Worm (Caenorhabditis elegans) whole organism, late embryonic: ENCODE results near the gene tpra-1.
A peak's percentile ranks its signal among the peaks of the same experiment; 100 is the strongest.

Experiments
- C08G9.2 ChIP-seq: sonication (generic microtip); optimal IDR thresholded peaks from 2 replicates; lab custom pipeline; 2016; ENCODE audit warnings: mild to moderate bottlenecking, missing genetic modification characterization, moderate library complexity, missing compliant biosample characterization
- K09A11.1 ChIP-seq: sonication (generic microtip); optimal IDR thresholded peaks from 2 replicates; lab custom pipeline; 2017; ENCODE audit warnings: antibody characterized with exemption, mild to moderate bottlenecking, missing genetic modification characterization, missing compliant biosample characterization; ENCODE audit not compliant: insufficient read depth
- T23F11.4 ChIP-seq: fragments of 200-800 bp; sonication (Bioruptor generic); optimal IDR thresholded peaks from 2 replicates; lab custom pipeline; 2018; ENCODE audit warnings: mild to moderate bottlenecking, missing genetic modification characterization, missing compliant biosample characterization
- Y22D7AL.16 ChIP-seq: sonication (generic microtip); optimal IDR thresholded peaks from 2 replicates; lab custom pipeline; 2016; ENCODE audit warnings: missing genetic modification characterization, missing compliant biosample characterization
- ahr-1 ChIP-seq: sonication (generic microtip); optimal IDR thresholded peaks from 2 replicates; lab custom pipeline; 2016; ENCODE audit warnings: missing genetic modification characterization, missing compliant biosample characterization
- ceh-18 ChIP-seq: sonication (generic microtip); optimal IDR thresholded peaks from 2 replicates; lab custom pipeline; 2016; ENCODE audit warnings: missing genetic modification characterization, missing compliant biosample characterization
- ceh-19 ChIP-seq: fragments of 200-800 bp; sonication (Bioruptor generic); optimal IDR thresholded peaks from 2 replicates; lab custom pipeline; 2018; ENCODE audit warnings: mild to moderate bottlenecking, missing genetic modification characterization, missing compliant biosample characterization
- ceh-22 ChIP-seq: sonication (generic microtip); optimal IDR thresholded peaks from 2 replicates; lab custom pipeline; 2017; ENCODE audit warnings: missing biosample characterization, missing genetic modification characterization
- ceh-24 ChIP-seq: sonication (generic microtip); optimal IDR thresholded peaks from 2 replicates; lab custom pipeline; 2016; ENCODE audit warnings: mild to moderate bottlenecking, missing genetic modification characterization, missing compliant biosample characterization
- ceh-31 ChIP-seq: sonication (generic microtip); optimal IDR thresholded peaks from 2 replicates; lab custom pipeline; 2016; ENCODE audit warnings: missing genetic modification characterization, missing compliant biosample characterization
- ceh-34 ChIP-seq: sonication (generic microtip); optimal IDR thresholded peaks from 2 replicates; lab custom pipeline; 2016; ENCODE audit warnings: mild to moderate bottlenecking, missing genetic modification characterization, missing compliant biosample characterization
- ceh-45 ChIP-seq: fragments of 200-800 bp; sonication (Bioruptor generic); IDR thresholded peaks from 2 replicates; pipeline ENCODE4 v1.3.6; 2022; ENCODE audit warnings: missing genetic modification reagents, missing genetic modification characterization, missing compliant biosample characterization
- ceh-48 ChIP-seq: sonication (generic microtip); optimal IDR thresholded peaks from 2 replicates; lab custom pipeline; 2016; ENCODE audit warnings: missing genetic modification characterization, inconsistent platforms, missing compliant biosample characterization
- ceh-9 ChIP-seq: sonication (generic microtip); optimal IDR thresholded peaks from 2 replicates; lab custom pipeline; 2016; ENCODE audit warnings: mild to moderate bottlenecking, missing genetic modification characterization, inconsistent platforms, missing compliant biosample characterization
- che-1 ChIP-seq: sonication (generic microtip); optimal IDR thresholded peaks from 2 replicates; lab custom pipeline; 2016; ENCODE audit warnings: mild to moderate bottlenecking, missing genetic modification characterization, missing compliant biosample characterization
- dmd-4 ChIP-seq: sonication (generic microtip); optimal IDR thresholded peaks from 2 replicates; lab custom pipeline; 2016; ENCODE audit warnings: borderline replicate concordance, missing genetic modification characterization, missing compliant biosample characterization
- elt-2 ChIP-seq: sonication (generic microtip); optimal IDR thresholded peaks from 2 replicates; lab custom pipeline; 2016; ENCODE audit warnings: missing genetic modification reagents, missing genetic modification characterization, missing compliant biosample characterization
- elt-4 ChIP-seq: sonication (generic microtip); optimal IDR thresholded peaks from 2 replicates; lab custom pipeline; 2016; ENCODE audit warnings: missing genetic modification characterization, missing compliant biosample characterization
- fkh-10 ChIP-seq: fragments of 150-350 bp; optimal IDR thresholded peaks from 2 replicates; lab custom pipeline; 2014; ENCODE audit warnings: missing biosample characterization, missing genetic modification reagents, missing genetic modification characterization
- fkh-6 ChIP-seq: sonication (generic microtip); optimal IDR thresholded peaks from 2 replicates; lab custom pipeline; 2016; ENCODE audit warnings: missing genetic modification characterization, missing compliant biosample characterization
- hlh-13 ChIP-seq: fragments of 200-800 bp; sonication (Bioruptor generic); optimal IDR thresholded peaks from 2 replicates; lab custom pipeline; 2018; ENCODE audit warnings: mild to moderate bottlenecking, missing genetic modification characterization, missing compliant biosample characterization
- hlh-15 ChIP-seq: sonication (generic microtip); optimal IDR thresholded peaks from 2 replicates; lab custom pipeline; 2016; ENCODE audit warnings: missing genetic modification characterization, missing compliant biosample characterization
- hlh-6 ChIP-seq: sonication (generic microtip); optimal IDR thresholded peaks from 2 replicates; lab custom pipeline; 2016; ENCODE audit warnings: missing genotype, missing genetic modification characterization, missing compliant biosample characterization
- nfya-1 ChIP-seq: sonication (generic microtip); optimal IDR thresholded peaks from 2 replicates; lab custom pipeline; 2017; ENCODE audit warnings: missing genetic modification characterization, mild to moderate bottlenecking, missing compliant biosample characterization, antibody characterized with exemption, moderate library complexity
- npax-4 ChIP-seq: sonication (generic microtip); optimal IDR thresholded peaks from 2 replicates; lab custom pipeline; 2016; ENCODE audit warnings: missing genetic modification characterization, missing compliant biosample characterization
- pag-3 ChIP-seq: sonication (generic microtip); optimal IDR thresholded peaks from 2 replicates; lab custom pipeline; 2016; ENCODE audit warnings: missing compliant biosample characterization, missing genetic modification characterization, borderline replicate concordance
- pha-2 ChIP-seq: sonication (generic microtip); optimal IDR thresholded peaks from 2 replicates; lab custom pipeline; 2017; ENCODE audit warnings: mild to moderate bottlenecking, missing genetic modification characterization, missing compliant biosample characterization
- pha-4 ChIP-seq: fragments of 150-350 bp; optimal IDR thresholded peaks from 2 replicates; lab custom pipeline; 2018; ENCODE audit warnings: missing biosample characterization, missing genetic modification reagents, missing genetic modification characterization
- pqm-1 ChIP-seq: sonication (generic microtip); optimal IDR thresholded peaks from 2 replicates; lab custom pipeline; 2016; ENCODE audit warnings: missing genetic modification characterization, missing compliant biosample characterization
- pros-1 ChIP-seq: fragments of 150-350 bp; optimal IDR thresholded peaks from 2 replicates; lab custom pipeline; 2014; ENCODE audit warnings: missing biosample characterization, missing genetic modification reagents, missing genetic modification characterization
- ref-2 ChIP-seq: sonication (generic microtip); optimal IDR thresholded peaks from 2 replicates; lab custom pipeline; 2016; ENCODE audit warnings: missing genetic modification characterization, missing compliant biosample characterization
- rnt-1 ChIP-seq: sonication (generic microtip); optimal IDR thresholded peaks from 2 replicates; lab custom pipeline; 2016; ENCODE audit warnings: missing genetic modification characterization, missing compliant biosample characterization
- tbx-2 ChIP-seq: sonication (generic microtip); optimal IDR thresholded peaks from 2 replicates; lab custom pipeline; 2016; ENCODE audit warnings: missing genetic modification characterization, missing compliant biosample characterization
- tbx-7 ChIP-seq: sonication (generic microtip); optimal IDR thresholded peaks from 2 replicates; lab custom pipeline; 2016; ENCODE audit warnings: missing genotype, missing genetic modification characterization, missing compliant biosample characterization
- unc-55 ChIP-seq: sonication (generic microtip); optimal IDR thresholded peaks from 2 replicates; lab custom pipeline; 2017; ENCODE audit warnings: missing biosample characterization, missing genetic modification reagents, missing genetic modification characterization
- zip-5 ChIP-seq: sonication (generic microtip); optimal IDR thresholded peaks from 2 replicates; lab custom pipeline; 2016; ENCODE audit warnings: missing genetic modification characterization, missing compliant biosample characterization
- ztf-16 ChIP-seq: sonication (generic microtip); optimal IDR thresholded peaks from 2 replicates; lab custom pipeline; 2017; ENCODE audit warnings: missing genetic modification characterization, missing compliant biosample characterization

The tpra-1 gene

ce11 chrIV:8927093-8927492, 29.2 kb upstream of the tpra-1 start (continued):
- TF ChIP-seq pag-3 (tag; lab: Kevin White, UChicago) (peak; percentile 91), pros-1 (tag; lab: Kevin White, UChicago) (peak; percentile 29), ref-2 (tag; lab: Kevin White, UChicago) (peak; percentile 89), elt-2 (tag; lab: Kevin White, UChicago) (peak; percentile 97), ceh-19 (GFP tag; lab: Kevin White, UChicago) (peak; percentile 96), hlh-13 (GFP tag; lab: Kevin White, UChicago) (peak; percentile 96), K09A11.1 (tag; lab: Kevin White, UChicago) (peak; percentile 81), T23F11.4 (GFP tag; lab: Kevin White, UChicago) (peak; percentile 97), zip-5 (peak; percentile 45), elt-4 (tag; lab: Kevin White, UChicago) (no peak), fkh-10 (GFP tag; lab: Kevin White, UChicago) (peak; percentile 40), dmd-4 (tag; lab: Kevin White, UChicago) (peak; percentile 96), fkh-6 (tag; lab: Kevin White, UChicago) (peak; percentile 90), che-1 (tag; lab: Kevin White, UChicago) (peak; percentile 96), ceh-45 (GFP tag; lab: Robert Waterston, UW) (peak; percentile 96), pha-4 (tag; lab: Kevin White, UChicago) (no peak), ceh-31 (tag; lab: Kevin White, UChicago) (peak; percentile 89), nfya-1 (tag; lab: Kevin White, UChicago) (peak; percentile 66), tbx-2 (tag; lab: Kevin White, UChicago) (peak; percentile 89), ztf-16 (tag; lab: Kevin White, UChicago) (peak; percentile 96), ceh-24 (tag; lab: Kevin White, UChicago) (peak; percentile 91), ceh-48 (tag; lab: Kevin White, UChicago) (peak; percentile 94), npax-4 (peak; percentile 78), ceh-18 (peak; percentile 92), C08G9.2 (tag; lab: Kevin White, UChicago) (peak; percentile 92)

ce11 chrIV:8929942-8930492, 26.3 kb upstream of the tpra-1 start, which contains the start of the genes D1046.18 and slc-25A26:
D1046.18 (plus strand) TSS chrIV:8930242.
slc-25A26 (plus strand) TSS chrIV:8930442.
- TF ChIP-seq pqm-1 (tag; lab: Kevin White, UChicago) = no peak
- TF ChIP-seq tbx-7 = no peak
- no peak for TF ChIP-seq ceh-22
- TF ChIP-seq, all 69 proteins: peak for 0

ce11 chrIV:8933575-8933974, 22.7 kb upstream of the tpra-1 start, which contains the start of gene D1046.4:
D1046.4 (plus strand) TSS chrIV:8933875.
- TF ChIP-seq Y22D7AL.16 (tag; lab: Kevin White, UChicago) = no peak
- TF ChIP-seq unc-55 (GFP tag; lab: Kevin White, UChicago) = no peak
- no peak for TF ChIP-seq pha-2 (tag; lab: Kevin White, UChicago)
- no peak for TF ChIP-seq hlh-15 (tag; lab: Kevin White, UChicago)
- no peak for TF ChIP-seq C08G9.2 (tag; lab: Kevin White, UChicago)
- no peak for TF ChIP-seq K09A11.1 (tag; lab: Kevin White, UChicago)
- no peak for TF ChIP-seq ceh-31 (tag; lab: Kevin White, UChicago)
- TF ChIP-seq ceh-9 (tag; lab: Kevin White, UChicago) = no peak
- no peak for TF ChIP-seq hlh-6 (tag; lab: Kevin White, UChicago)
- no peak for TF ChIP-seq tbx-2 (tag; lab: Kevin White, UChicago)
- no peak for TF ChIP-seq rnt-1 (tag; lab: Kevin White, UChicago)
- no peak for TF ChIP-seq ceh-24 (tag; lab: Kevin White, UChicago)
- no peak for TF ChIP-seq ahr-1 (tag; lab: Kevin White, UChicago)
- TF ChIP-seq ceh-34 = no peak
